Fruit fly (Drosophila melanogaster) whole organism, pupa: ENCODE data around the gene Gr64a.

Experiments
- CG10348 ChIP-seq: fragments of 200-800 bp; sonication (Bioruptor generic); IDR thresholded peaks from 2 replicates; pipeline ENCODE4 v1.3.6; 2022; ENCODE audit warnings: missing biosample characterization, missing genetic modification characterization
- CG13204 ChIP-seq: fragments of 200-800 bp; sonication (Bioruptor generic); optimal IDR thresholded peaks from 2 replicates; lab custom pipeline; 2018; ENCODE audit warnings: missing biosample characterization, mild to moderate bottlenecking, missing genetic modification characterization, moderate library complexity
- CG14655 ChIP-seq: fragments of 200-800 bp; sonication (Bioruptor generic); optimal IDR thresholded peaks from 3 replicates; lab custom pipeline; 2017; ENCODE audit warnings: mild to moderate bottlenecking, missing biosample characterization, missing genetic modification reagents, missing genetic modification characterization
- CG15710 ChIP-seq: fragments of 200-800 bp; sonication (Bioruptor generic); optimal IDR thresholded peaks from 2 replicates; lab custom pipeline; 2018; ENCODE audit warnings: missing biosample characterization, mild to moderate bottlenecking, missing genetic modification characterization, moderate library complexity
- CG17806 ChIP-seq: fragments of 200-800 bp; sonication (Bioruptor generic); optimal IDR thresholded peaks from 2 replicates; lab custom pipeline; 2018; ENCODE audit warnings: missing biosample characterization, mild to moderate bottlenecking, missing genetic modification characterization, moderate library complexity
- CG32121 ChIP-seq: fragments of 200-800 bp; sonication (Bioruptor generic); IDR thresholded peaks from 2 replicates; pipeline ENCODE4 v1.3.6; 2022; ENCODE audit warnings: missing biosample characterization, missing genetic modification characterization
- CG34367 ChIP-seq: fragments of 200-800 bp; sonication (Bioruptor generic); optimal IDR thresholded peaks from 2 replicates; lab custom pipeline; 2018; ENCODE audit warnings: missing biosample characterization, mild to moderate bottlenecking, missing genetic modification characterization
- CG9948 ChIP-seq: fragments of 200-800 bp; sonication (Bioruptor generic); optimal IDR thresholded peaks from 2 replicates; lab custom pipeline; 2018; ENCODE audit warnings: missing biosample characterization, mild to moderate bottlenecking, missing genetic modification characterization, moderate library complexity
- EcR ChIP-seq: fragments of 200-800 bp; sonication (Bioruptor generic); optimal IDR thresholded peaks from 3 replicates; lab custom pipeline; 2019; ENCODE audit warnings: missing biosample characterization, missing genetic modification characterization, mild to moderate bottlenecking, moderate library complexity, missing genetic modification reagents
- Pif1B ChIP-seq: fragments of 200-800 bp; sonication (Bioruptor generic); optimal IDR thresholded peaks from 3 replicates; lab custom pipeline; 2016; ENCODE audit warnings: missing biosample characterization, missing genetic modification characterization
- Snoo ChIP-seq: fragments of 200-800 bp; sonication (Bioruptor generic); optimal IDR thresholded peaks from 3 replicates; lab custom pipeline; 2017; ENCODE audit warnings: missing biosample characterization, mild to moderate bottlenecking, missing genetic modification characterization, inconsistent platforms
- fd96Ca ChIP-seq: fragments of 200-800 bp; sonication (Bioruptor generic); IDR thresholded peaks from 3 replicates; pipeline ENCODE4 v1.3.6; 2022; ENCODE audit warnings: missing biosample characterization, missing genetic modification characterization
- gl ChIP-seq: fragments of 200-800 bp; sonication (Bioruptor generic); optimal IDR thresholded peaks from 2 replicates; lab custom pipeline; 2018; ENCODE audit warnings: missing biosample characterization, mild to moderate bottlenecking, missing genetic modification characterization
- rn ChIP-seq: fragments of 200-800 bp; sonication (Bioruptor generic); IDR thresholded peaks from 2 replicates; pipeline ENCODE4 v1.3.6; 2022; ENCODE audit warnings: missing biosample characterization, missing genetic modification characterization

DNA sequence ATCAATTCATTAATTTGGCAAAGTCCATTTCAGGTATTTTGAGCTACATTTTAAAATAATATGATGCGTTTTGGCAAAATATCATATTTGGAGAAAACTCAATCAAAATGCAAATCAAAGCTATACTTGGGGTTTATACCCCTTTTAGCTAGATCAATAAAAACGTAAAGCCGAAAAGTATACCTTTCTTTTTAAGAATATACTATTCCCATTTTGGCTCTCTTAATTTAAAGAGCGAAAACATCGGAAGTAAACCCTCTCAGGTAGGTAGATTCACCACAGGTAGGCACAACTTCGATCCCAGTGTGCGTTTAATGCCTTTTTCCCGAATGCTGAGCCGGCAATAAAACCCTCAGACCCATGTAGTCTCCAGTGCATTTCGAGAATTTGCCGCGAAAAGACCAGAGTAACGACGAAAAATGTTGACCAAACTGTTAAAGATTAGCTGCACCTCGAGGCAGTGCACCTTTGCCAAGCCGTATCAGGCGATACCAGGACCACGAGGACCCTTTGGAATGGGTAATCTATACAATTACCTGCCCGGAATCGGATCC, 35.4 kb downstream of the Gr64a start, which contains the start of gene dib:
- TF ChIP-seq CG32121 (GFP tag; lab: Robert Waterston, UW) (no peak), CG17806 (tag; lab: Kevin White, UChicago) (no peak), EcR (GFP tag; lab: Kevin White, UChicago) (no peak), fd96Ca (GFP tag; lab: Robert Waterston, UW) (no peak), CG13204 (no peak), Snoo (tag; lab: Kevin White, UChicago) (no peak), CG10348 (no peak), CG34367 (tag; lab: Kevin White, UChicago) (no peak), CG9948 (no peak), Pif1B (GFP tag; lab: Kevin White, UChicago) (no peak), CG15710 (no peak), gl (tag; lab: Kevin White, UChicago) (no peak), CG14655 (GFP tag; lab: Kevin White, UChicago) (no peak), rn (GFP tag; lab: Robert Waterston, UW) (no peak)
